Worm (Caenorhabditis elegans): ENCODE results near the gene gob-1.

ce11 chrX:15487162-15487561 is 6.2 kb upstream of the gob-1 start:
- TF ChIP-seq lin-13 (tag; optimal IDR thresholded peaks at IDR 0.05) (no peak), unc-39 (tag; optimal IDR thresholded peaks at IDR 0.05) (no peak), nhr-12 (tag; optimal IDR thresholded peaks at IDR 0.05) (no peak), elt-3 (tag; optimal IDR thresholded peaks at IDR 0.05) (no peak), ces-1 (GFP tag; optimal IDR thresholded peaks at IDR 0.05) (no peak), nhr-2 (tag; optimal IDR thresholded peaks at IDR 0.05) (no peak), nhr-237 (tag; optimal IDR thresholded peaks at IDR 0.05) (no peak), lin-32 (GFP tag; optimal IDR thresholded peaks at IDR 0.05) (no peak)
